Fruit fly (Drosophila melanogaster) whole organism, adult: Measurements from ENCODE around the gene Phf5a.

Source experiments
- CG11617 ChIP-seq: fragments of 200-800 bp; sonication (Bioruptor generic); optimal IDR thresholded peaks from 2 replicates; lab custom pipeline; 2017; ENCODE audit warnings: mild to moderate bottlenecking, missing biosample characterization, missing genetic modification reagents, missing genetic modification characterization
- CG12768 ChIP-seq: fragments of 200-800 bp; sonication (Bioruptor generic); optimal IDR thresholded peaks from 2 replicates; lab custom pipeline; 2017; ENCODE audit warnings: missing biosample characterization, missing genetic modification characterization, mild to moderate bottlenecking, moderate library complexity, missing genetic modification reagents
- CG14711 ChIP-seq: fragments of 200-800 bp; sonication (Bioruptor generic); optimal IDR thresholded peaks from 2 replicates; lab custom pipeline; 2018; ENCODE audit warnings: missing biosample characterization, mild to moderate bottlenecking, missing genetic modification characterization, moderate library complexity
- CG1620 ChIP-seq: fragments of 200-800 bp; sonication (Bioruptor generic); optimal IDR thresholded peaks from 2 replicates; lab custom pipeline; 2016; ENCODE audit warnings: missing biosample characterization, missing genetic modification characterization
- CG33017 ChIP-seq: fragments of 200-800 bp; sonication (Bioruptor generic); optimal IDR thresholded peaks from 2 replicates; lab custom pipeline; 2018; ENCODE audit warnings: missing biosample characterization, mild to moderate bottlenecking, missing genetic modification characterization, moderate library complexity
- CG5204 ChIP-seq: fragments of 200-800 bp; sonication (Bioruptor generic); optimal IDR thresholded peaks from 2 replicates; lab custom pipeline; 2016; ENCODE audit warnings: missing biosample characterization, missing genetic modification characterization
- CG7045 ChIP-seq: fragments of 200-800 bp; sonication (Bioruptor generic); optimal IDR thresholded peaks from 2 replicates; lab custom pipeline; 2017; ENCODE audit warnings: missing biosample characterization, mild to moderate bottlenecking, missing genetic modification characterization
- CG7101 ChIP-seq: fragments of 200-800 bp; sonication (Bioruptor generic); optimal IDR thresholded peaks from 2 replicates; lab custom pipeline; 2018; ENCODE audit warnings: missing biosample characterization, mild to moderate bottlenecking, missing genetic modification characterization, moderate library complexity
- Clk ChIP-seq: fragments of 200-800 bp; sonication (Bioruptor generic); optimal IDR thresholded peaks from 2 replicates; lab custom pipeline; 2017; ENCODE audit warnings: missing biosample characterization, missing genetic modification characterization
- Crg-1 ChIP-seq: fragments of 200-800 bp; sonication (Bioruptor generic); optimal IDR thresholded peaks from 2 replicates; lab custom pipeline; 2016; ENCODE audit warnings: missing biosample characterization, missing genetic modification characterization
- Hr96 ChIP-seq: fragments of 200-800 bp; sonication (Bioruptor generic); optimal IDR thresholded peaks from 2 replicates; lab custom pipeline; 2016; ENCODE audit warnings: missing biosample characterization, missing genetic modification characterization
- Mnt ChIP-seq: fragments of 200-800 bp; sonication (Bioruptor generic); optimal IDR thresholded peaks from 2 replicates; lab custom pipeline; 2016; ENCODE audit warnings: missing biosample characterization, mild to moderate bottlenecking, missing genetic modification characterization
- bab1 ChIP-seq: fragments of 200-800 bp; sonication (Bioruptor generic); optimal IDR thresholded peaks from 3 replicates; lab custom pipeline; 2019; ENCODE audit warnings: missing biosample characterization, mild to moderate bottlenecking, missing genetic modification characterization, moderate library complexity
- cic ChIP-seq: fragments of 200-800 bp; sonication (Bioruptor generic); optimal IDR thresholded peaks from 2 replicates; lab custom pipeline; 2017; ENCODE audit warnings: missing biosample characterization, mild to moderate bottlenecking, missing genetic modification characterization, moderate library complexity
- cnc ChIP-seq, 2 experiments: fragments of >200 bp; optimal IDR thresholded peaks; 2 replicates each; lab custom pipeline; 2017
- kay ChIP-seq: fragments of 200-800 bp; sonication (Bioruptor generic); peaks from one replicate; lab custom pipeline; 2016; ENCODE audit warnings: missing biosample characterization, missing genetic modification characterization, borderline replicate concordance
- ovo ChIP-seq: fragments of 200-800 bp; sonication (Bioruptor generic); optimal IDR thresholded peaks from 2 replicates; lab custom pipeline; 2016; ENCODE audit warnings: missing biosample characterization, missing genetic modification characterization
- pad ChIP-seq: fragments of 200-800 bp; sonication (Bioruptor generic); optimal IDR thresholded peaks from 3 replicates; lab custom pipeline; 2017; ENCODE audit warnings: missing biosample characterization, missing genetic modification characterization, mild to moderate bottlenecking, moderate library complexity, missing genetic modification reagents
- tj ChIP-seq: fragments of 200-800 bp; sonication (Bioruptor generic); optimal IDR thresholded peaks from 3 replicates; lab custom pipeline; 2017; ENCODE audit warnings: missing biosample characterization, mild to moderate bottlenecking, missing genetic modification characterization, moderate library complexity
- toe ChIP-seq: fragments of 200-800 bp; sonication (Bioruptor generic); optimal IDR thresholded peaks from 2 replicates; lab custom pipeline; 2016; ENCODE audit warnings: missing biosample characterization, missing genetic modification characterization

Phf5a gene

DNA sequence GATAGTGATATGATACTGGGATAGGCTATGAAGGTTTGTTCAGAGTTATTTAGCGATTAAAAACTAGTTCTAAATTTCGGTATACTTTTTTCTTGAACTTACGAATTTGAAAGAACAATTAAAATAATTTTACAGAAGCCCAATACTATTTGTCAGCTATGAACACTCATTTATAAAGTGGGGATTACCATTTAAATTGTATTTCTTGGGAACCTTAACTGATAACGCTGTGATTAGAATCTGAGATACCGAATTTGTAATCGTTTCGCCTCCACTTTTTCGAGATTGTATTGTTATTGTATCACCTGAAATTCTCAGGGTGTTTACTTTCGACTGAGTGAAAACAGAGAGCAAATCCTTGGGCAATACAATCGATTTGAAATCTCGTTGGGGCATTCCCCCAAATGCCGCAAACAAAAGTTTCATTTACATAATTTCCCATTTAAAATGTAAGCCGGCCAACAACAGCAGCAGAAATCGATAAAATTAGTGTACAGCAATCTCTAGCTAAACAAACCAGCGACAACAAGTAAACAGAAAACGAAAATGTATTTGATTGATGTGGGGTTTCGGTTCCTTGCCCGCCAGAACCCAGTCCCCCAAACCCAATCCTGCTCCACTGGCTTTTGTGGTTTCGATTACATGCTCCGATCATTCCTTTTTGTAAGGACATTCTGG, 10.1 kb upstream of the Phf5a start:
- TF ChIP-seq pad (GFP tag; lab: Kevin White, UChicago) (no peak), CG5204 (GFP tag; lab: Kevin White, UChicago) (no peak), CG12768 (GFP tag; lab: Kevin White, UChicago) (no peak), cnc (optimal IDR thresholded peaks at IDR 0.05; lab: Kevin White, UChicago) (no peak), cic (GFP tag; lab: Kevin White, UChicago) (no peak), CG7045 (no peak), Clk (no peak), CG7101 (tag; lab: Kevin White, UChicago) (no peak), CG14711 (tag; lab: Kevin White, UChicago) (no peak), bab1 (GFP tag; lab: Kevin White, UChicago) (no peak), tj (no peak), Crg-1 (GFP tag; lab: Kevin White, UChicago) (no peak), ovo (GFP tag; lab: Kevin White, UChicago) (no peak)

DNA sequence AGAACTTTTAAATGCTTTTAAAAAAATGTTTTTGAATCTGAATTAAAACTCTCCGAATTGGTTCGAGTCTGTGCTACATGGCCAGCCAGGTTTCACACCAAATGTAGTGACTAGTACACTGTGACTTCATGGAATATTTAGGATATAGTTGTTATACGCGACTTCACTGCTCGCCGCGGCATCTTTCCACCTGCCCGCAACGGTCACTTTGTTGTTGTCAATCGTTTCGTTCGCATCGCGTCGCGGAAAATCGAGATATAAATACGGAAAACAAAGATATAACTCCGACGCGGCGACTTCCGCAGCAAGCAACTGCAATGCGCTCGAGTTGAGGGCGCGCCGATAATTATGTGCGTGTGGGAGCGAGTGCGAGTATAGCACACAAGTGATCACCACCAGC, 7.8 kb upstream of the Phf5a start, which contains the start of gene CG31637:
Gene CG31637 (plus strand): TSS at position 200 of the 400 bp plus-strand sequence.
- peak; percentile 18 for TF ChIP-seq pad (GFP tag; lab: Kevin White, UChicago)
- TF ChIP-seq Crg-1 (GFP tag; lab: Kevin White, UChicago): no peak
- TF ChIP-seq Clk: no peak
- no peak for TF ChIP-seq cnc (optimal IDR thresholded peaks at IDR 0.05; lab: Kevin White, UChicago)
- peak; percentile 55 for TF ChIP-seq bab1 (GFP tag; lab: Kevin White, UChicago)
- TF ChIP-seq kay: no peak
- no peak for TF ChIP-seq CG14711 (tag; lab: Kevin White, UChicago)
- TF ChIP-seq toe (GFP tag; lab: Kevin White, UChicago): no peak
- no peak for TF ChIP-seq Hr96 (GFP tag; lab: Kevin White, UChicago)
- TF ChIP-seq tj: no peak
- TF ChIP-seq ovo (GFP tag; lab: Kevin White, UChicago): no peak
- no peak for TF ChIP-seq CG1620 (GFP tag; lab: Kevin White, UChicago)
- no peak for TF ChIP-seq CG12768 (GFP tag; lab: Kevin White, UChicago)
- peak; percentile 15 for TF ChIP-seq CG7101 (tag; lab: Kevin White, UChicago)
- TF ChIP-seq cic (GFP tag; lab: Kevin White, UChicago): peak; percentile 11
- TF ChIP-seq CG5204 (GFP tag; lab: Kevin White, UChicago): no peak
- TF ChIP-seq CG7045: no peak
- no peak for TF ChIP-seq CG11617 (GFP tag; lab: Kevin White, UChicago)
- TF ChIP-seq Mnt (GFP tag; lab: Kevin White, UChicago): no peak
- no peak for TF ChIP-seq CG33017 (tag; lab: Kevin White, UChicago)

DNA sequence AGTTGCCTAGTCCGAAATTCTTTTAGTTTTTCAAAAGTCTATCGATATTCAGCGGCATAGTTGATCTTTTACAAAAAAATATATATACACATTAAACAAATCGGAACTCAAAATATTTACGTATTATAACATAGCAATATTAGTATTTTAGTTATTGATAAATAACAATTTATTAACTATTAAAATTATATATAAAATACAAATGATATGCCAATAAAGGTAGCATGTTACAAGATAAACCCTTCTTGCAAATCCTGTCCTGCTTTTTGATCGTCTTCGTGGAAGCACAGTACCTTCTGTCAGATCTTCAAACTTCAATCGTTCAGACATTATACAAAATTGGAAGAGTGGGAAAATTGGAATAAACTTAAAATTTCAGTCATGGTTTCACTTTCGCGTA, 6.1 kb upstream of the Phf5a start, which contains the start of gene CG9550:
Gene CG9550 (plus strand): TSS at position 301 of the 400 bp plus-strand sequence.
- TF ChIP-seq CG33017 (tag; lab: Kevin White, UChicago) (no peak), toe (GFP tag; lab: Kevin White, UChicago) (no peak), CG5204 (GFP tag; lab: Kevin White, UChicago) (no peak), cnc (optimal IDR thresholded peaks at IDR 0.05; lab: Kevin White, UChicago) (no peak), CG1620 (GFP tag; lab: Kevin White, UChicago) (no peak), bab1 (GFP tag; lab: Kevin White, UChicago) (no peak), Mnt (GFP tag; lab: Kevin White, UChicago) (no peak), kay (no peak), cic (GFP tag; lab: Kevin White, UChicago) (no peak), CG12768 (GFP tag; lab: Kevin White, UChicago) (no peak), CG11617 (GFP tag; lab: Kevin White, UChicago) (no peak), Crg-1 (GFP tag; lab: Kevin White, UChicago) (no peak), tj (no peak), pad (GFP tag; lab: Kevin White, UChicago) (no peak), Hr96 (GFP tag; lab: Kevin White, UChicago) (no peak)

DNA sequence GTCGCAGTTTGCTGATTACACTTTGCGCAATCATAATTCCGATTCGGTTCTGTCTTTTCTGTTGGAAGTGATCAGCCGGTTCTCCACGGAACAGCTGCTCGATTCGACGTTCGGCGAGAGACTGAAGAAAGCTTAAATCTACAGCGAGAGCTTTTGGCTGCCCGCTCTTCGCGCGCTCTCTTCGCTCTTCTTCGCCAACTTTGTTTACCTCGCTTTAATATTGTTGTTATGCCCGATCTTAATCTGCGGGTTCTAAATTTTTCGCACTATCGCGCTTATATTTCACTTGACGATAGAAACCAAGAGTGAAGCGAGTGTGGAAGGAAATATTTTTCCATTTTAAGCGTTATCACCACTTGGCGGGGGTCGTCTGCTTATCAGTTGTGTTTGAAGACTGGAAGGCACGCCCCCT, 3.8 kb upstream of the Phf5a start, which contains the start of gene CG9547:
Gene CG9547 (minus strand): TSS at position 128 of the 412 bp plus-strand sequence.
- TF ChIP-seq ovo (GFP tag; lab: Kevin White, UChicago) (no peak), Mnt (GFP tag; lab: Kevin White, UChicago) (peak; percentile 48), bab1 (GFP tag; lab: Kevin White, UChicago) (peak; percentile 68), kay (no peak), tj (peak; percentile 36), toe (GFP tag; lab: Kevin White, UChicago) (no peak), CG7101 (tag; lab: Kevin White, UChicago) (peak; percentile 69), CG1620 (GFP tag; lab: Kevin White, UChicago) (no peak), CG12768 (GFP tag; lab: Kevin White, UChicago) (peak; percentile 87), cic (GFP tag; lab: Kevin White, UChicago) (peak; percentile 93), CG11617 (GFP tag; lab: Kevin White, UChicago) (peak; percentile 48), CG5204 (GFP tag; lab: Kevin White, UChicago) (no peak), CG33017 (tag; lab: Kevin White, UChicago) (peak; percentile 79), cnc (optimal IDR thresholded peaks at IDR 0.05; lab: Kevin White, UChicago) (no peak), Clk (no peak), Crg-1 (GFP tag; lab: Kevin White, UChicago) (peak; percentile 44), CG14711 (tag; lab: Kevin White, UChicago) (no peak), CG7045 (peak; percentile 24), Hr96 (GFP tag; lab: Kevin White, UChicago) (no peak), pad (GFP tag; lab: Kevin White, UChicago) (peak; percentile 9)

DNA sequence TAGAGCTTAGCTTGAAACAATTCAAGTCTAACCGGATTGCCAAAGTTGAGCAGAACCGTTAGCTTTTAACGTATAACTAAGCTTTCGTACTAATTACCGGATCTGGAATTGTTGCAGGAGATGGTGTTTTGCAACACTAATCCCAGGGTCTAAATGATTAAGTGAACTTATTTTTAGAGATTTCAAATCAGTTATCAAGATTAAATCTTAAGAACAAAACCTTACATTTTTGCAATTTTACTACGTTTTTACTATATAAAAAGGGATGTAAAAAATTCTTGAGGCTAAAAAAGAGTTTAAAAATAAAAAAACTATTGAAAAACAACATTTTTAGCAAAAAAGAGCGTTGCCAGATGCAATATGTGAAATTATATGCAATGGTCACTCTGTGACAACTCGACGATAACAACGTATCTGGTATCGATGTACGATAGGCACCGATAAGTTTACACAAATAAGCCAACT, 1.9 kb downstream of the Phf5a start, which contains the start of the genes KFase and epsilonCOP:
Gene KFase (minus strand): TSS at position 81 of the 465 bp plus-strand sequence.
Gene epsilonCOP (plus strand): TSS at position 415 of the 465 bp plus-strand sequence.
- TF ChIP-seq CG1620 (GFP tag; lab: Kevin White, UChicago) (peak; percentile 71), CG7045 (peak; percentile 63), bab1 (GFP tag; lab: Kevin White, UChicago) (peak; percentile 35), Clk (no peak), ovo (GFP tag; lab: Kevin White, UChicago) (peak; percentile 88), CG11617 (GFP tag; lab: Kevin White, UChicago) (peak; percentile 74), cnc (optimal IDR thresholded peaks at IDR 0.05; lab: Kevin White, UChicago) (no peak), tj (peak; percentile 92), Crg-1 (GFP tag; lab: Kevin White, UChicago) (peak; percentile 81), Hr96 (GFP tag; lab: Kevin White, UChicago) (no peak), CG12768 (GFP tag; lab: Kevin White, UChicago) (peak; percentile 34), CG33017 (tag; lab: Kevin White, UChicago) (peak; percentile 57), CG5204 (GFP tag; lab: Kevin White, UChicago) (no peak), pad (GFP tag; lab: Kevin White, UChicago) (peak; percentile 55), CG14711 (tag; lab: Kevin White, UChicago) (peak; percentile 61), CG7101 (tag; lab: Kevin White, UChicago) (peak; percentile 68), toe (GFP tag; lab: Kevin White, UChicago) (no peak), kay (no peak), cic (GFP tag; lab: Kevin White, UChicago) (peak; percentile 36), Mnt (GFP tag; lab: Kevin White, UChicago) (peak; percentile 59)
